Fruit fly (Drosophila melanogaster) whole organism, embryonic: ENCODE results near the gene CG44261.

Experiments used
- Atf3 ChIP-seq: fragments of 200-800 bp; sonication (Bioruptor generic); optimal IDR thresholded peaks from 3 replicates; lab custom pipeline; 2016; ENCODE audit warnings: missing biosample characterization, missing genetic modification characterization
- CG10147 ChIP-seq: fragments of 200-800 bp; sonication (Bioruptor generic); optimal IDR thresholded peaks from 2 replicates; lab custom pipeline; 2019; ENCODE audit warnings: missing biosample characterization, mild to moderate bottlenecking, missing genetic modification characterization, moderate library complexity
- CG11456 ChIP-seq: fragments of 200-800 bp; sonication (Bioruptor generic); IDR thresholded peaks from 3 replicates; pipeline ENCODE4 v1.3.6; 2022; ENCODE audit warnings: missing biosample characterization, missing genetic modification characterization
- CG11695 ChIP-seq: fragments of 200-800 bp; sonication (Bioruptor generic); IDR thresholded peaks from 3 replicates; pipeline ENCODE4 v1.3.6; 2022; ENCODE audit warnings: missing biosample characterization, missing genetic modification characterization
- CG12219 ChIP-seq: fragments of 200-800 bp; sonication (Bioruptor generic); optimal IDR thresholded peaks from 3 replicates; lab custom pipeline; 2018; ENCODE audit warnings: missing biosample characterization, mild to moderate bottlenecking, missing genetic modification characterization
- CG14014 ChIP-seq: fragments of 200-800 bp; sonication (Bioruptor generic); IDR thresholded peaks from 2 replicates; pipeline ENCODE4 v1.3.6; 2022; ENCODE audit warnings: missing biosample characterization, missing genetic modification characterization
- CG15073 ChIP-seq: fragments of 200-800 bp; sonication (Bioruptor generic); optimal IDR thresholded peaks from 2 replicates; lab custom pipeline; 2016; ENCODE audit warnings: missing biosample characterization, missing genetic modification characterization
- CG15479 ChIP-seq: fragments of 200-800 bp; sonication (Bioruptor generic); optimal IDR thresholded peaks from 3 replicates; lab custom pipeline; 2019; ENCODE audit warnings: missing biosample characterization, mild to moderate bottlenecking, missing genetic modification characterization, moderate library complexity
- CG15696 ChIP-seq: fragments of 200-800 bp; sonication (Bioruptor generic); optimal IDR thresholded peaks from 2 replicates; lab custom pipeline; 2019; ENCODE audit warnings: missing biosample characterization, mild to moderate bottlenecking, missing genetic modification characterization, moderate library complexity
- CG16815 ChIP-seq: fragments of 200-800 bp; sonication (Bioruptor generic); optimal IDR thresholded peaks from 3 replicates; lab custom pipeline; 2017; ENCODE audit warnings: missing biosample characterization, mild to moderate bottlenecking, missing genetic modification characterization
- CG18764 ChIP-seq: fragments of 200-800 bp; sonication (Bioruptor generic); optimal IDR thresholded peaks from 3 replicates; lab custom pipeline; 2016; ENCODE audit warnings: missing biosample characterization, missing genetic modification characterization
- CG33557 ChIP-seq: fragments of 200-800 bp; sonication (Bioruptor generic); optimal IDR thresholded peaks from 2 replicates; lab custom pipeline; 2019; ENCODE audit warnings: missing biosample characterization, mild to moderate bottlenecking, missing genetic modification characterization, moderate library complexity
- CG3995 ChIP-seq: fragments of 200-800 bp; sonication (Bioruptor generic); optimal IDR thresholded peaks from 3 replicates; lab custom pipeline; 2016; ENCODE audit warnings: missing biosample characterization, missing genetic modification characterization
- CG43689 ChIP-seq: fragments of 200-800 bp; sonication (Bioruptor generic); IDR thresholded peaks from 2 replicates; pipeline ENCODE4 v1.3.6; 2022; ENCODE audit warnings: missing biosample characterization, missing genetic modification characterization
- CG4730 ChIP-seq: fragments of 200-800 bp; sonication (Bioruptor generic); IDR thresholded peaks from 2 replicates; pipeline ENCODE4 v1.3.6; 2022; ENCODE audit warnings: missing biosample characterization, missing genetic modification characterization
- CG7271 ChIP-seq: fragments of 200-800 bp; sonication (Bioruptor generic); optimal IDR thresholded peaks from 2 replicates; lab custom pipeline; 2018; ENCODE audit warnings: missing biosample characterization, mild to moderate bottlenecking, missing genetic modification characterization, moderate library complexity
- D ChIP-seq, 2 experiments: fragments of 200-800 bp in 1 of 2; fragments of >200 bp in 1 of 2; sonication (Bioruptor generic) in 1 of 2; optimal IDR thresholded peaks; 2 replicates in 1 of 2; 3 replicates in 1 of 2; lab custom pipeline; 2017; ENCODE audit warnings: mild to moderate bottlenecking in 1 of 2, missing biosample characterization in 1 of 2, missing genetic modification characterization in 1 of 2, missing genetic modification reagents in 1 of 2
- Fer1 ChIP-seq: fragments of 200-800 bp; sonication (Bioruptor generic); optimal IDR thresholded peaks from 2 replicates; lab custom pipeline; 2017; ENCODE audit warnings: missing biosample characterization, mild to moderate bottlenecking, missing genetic modification characterization
- H15 ChIP-seq: fragments of 200-800 bp; sonication (Bioruptor generic); IDR thresholded peaks from 3 replicates; pipeline ENCODE4 v1.3.6; 2022; ENCODE audit warnings: missing biosample characterization, missing genetic modification characterization
- Lim3 ChIP-seq: fragments of 200-800 bp; sonication (Bioruptor generic); IDR thresholded peaks from 2 replicates; pipeline ENCODE4 v1.3.6; 2022; ENCODE audit warnings: missing biosample characterization, missing genetic modification characterization
- NC2β ChIP-seq: fragments of 200-800 bp; sonication (Bioruptor generic); optimal IDR thresholded peaks from 2 replicates; lab custom pipeline; 2016; ENCODE audit warnings: missing biosample characterization, missing genetic modification characterization
- Opbp ChIP-seq: fragments of 200-800 bp; sonication (Bioruptor generic); IDR thresholded peaks from 3 replicates; pipeline ENCODE4 v1.3.6; 2022; ENCODE audit warnings: missing biosample characterization, missing genetic modification characterization; ENCODE audit not compliant: partially characterized antibody
- Pdp1 ChIP-seq, 2 experiments: fragments of 200-800 bp; sonication (Bioruptor generic); optimal IDR thresholded peaks; 3 replicates each; lab custom pipeline; 2016; ENCODE audit warnings: missing biosample characterization in 2 of 2, missing genetic modification characterization in 2 of 2, mild to moderate bottlenecking in 1 of 2, moderate library complexity in 1 of 2
- Ptx1 ChIP-seq: fragments of 200-800 bp; sonication (Bioruptor generic); IDR thresholded peaks from 2 replicates; pipeline ENCODE4 v1.3.6; 2022; ENCODE audit warnings: missing biosample characterization, missing genetic modification characterization
- YL-1 ChIP-seq: fragments of 200-800 bp; sonication (Bioruptor generic); optimal IDR thresholded peaks from 3 replicates; lab custom pipeline; 2017; ENCODE audit warnings: missing biosample characterization, mild to moderate bottlenecking, missing genetic modification characterization
- bsh ChIP-seq, 2 experiments: fragments of 200-800 bp; sonication (Bioruptor generic); optimal IDR thresholded peaks; 2 replicates each; lab custom pipeline; 2017 to 2018; ENCODE audit warnings: mild to moderate bottlenecking in 2 of 2, missing biosample characterization in 2 of 2, missing genetic modification characterization in 2 of 2, moderate library complexity in 1 of 2
- cad ChIP-seq: fragments of >200 bp; optimal IDR thresholded peaks from 2 replicates; lab custom pipeline; 2017; ENCODE audit warnings: missing biosample characterization, missing genetic modification characterization
- chn ChIP-seq: fragments of 200-800 bp; sonication (Bioruptor generic); optimal IDR thresholded peaks from 2 replicates; lab custom pipeline; 2016; ENCODE audit warnings: missing biosample characterization, missing genetic modification characterization
- cwo ChIP-seq: fragments of 200-800 bp; sonication (Bioruptor generic); optimal IDR thresholded peaks from 3 replicates; lab custom pipeline; 2017; ENCODE audit warnings: missing biosample characterization, missing genetic modification characterization, mild to moderate bottlenecking, moderate library complexity, missing genetic modification reagents
- danr ChIP-seq: fragments of 200-800 bp; sonication (Bioruptor generic); IDR thresholded peaks from 2 replicates; pipeline ENCODE4 v1.3.6; 2022; ENCODE audit warnings: missing biosample characterization, missing genetic modification characterization
- ems ChIP-seq: fragments of 200-800 bp; sonication (Bioruptor generic); optimal IDR thresholded peaks from 3 replicates; lab custom pipeline; 2016; ENCODE audit warnings: missing biosample characterization, missing genetic modification characterization
- exex ChIP-seq: fragments of 200-800 bp; sonication (Bioruptor generic); optimal IDR thresholded peaks from 4 replicates; lab custom pipeline; 2018; ENCODE audit warnings: missing biosample characterization, mild to moderate bottlenecking, missing genetic modification characterization, moderate library complexity
- fru ChIP-seq: fragments of >200 bp; optimal IDR thresholded peaks from 2 replicates; lab custom pipeline; 2017
- grn ChIP-seq: fragments of 200-800 bp; sonication (Bioruptor generic); optimal IDR thresholded peaks from 3 replicates; lab custom pipeline; 2017; ENCODE audit warnings: missing biosample characterization, missing genetic modification characterization
- hb ChIP-seq: fragments of 200-800 bp; sonication (Bioruptor generic); IDR thresholded peaks from 3 replicates; pipeline ENCODE4 v1.3.6; 2022; ENCODE audit warnings: missing biosample characterization, missing genetic modification characterization; ENCODE audit not compliant: partially characterized antibody
- inv ChIP-seq: fragments of 200-800 bp; sonication (Bioruptor generic); IDR thresholded peaks from 2 replicates; pipeline ENCODE4 v1.3.6; 2022; ENCODE audit warnings: missing biosample characterization, missing genetic modification characterization; ENCODE audit not compliant: partially characterized antibody
- jigr1 ChIP-seq: fragments of 200-800 bp; sonication (Bioruptor generic); IDR thresholded peaks from 3 replicates; pipeline ENCODE4 v1.3.6; 2022; ENCODE audit warnings: missing biosample characterization, missing genetic modification characterization
- lab ChIP-seq: fragments of 200-800 bp; sonication (Bioruptor generic); optimal IDR thresholded peaks from 3 replicates; lab custom pipeline; 2017; ENCODE audit warnings: missing biosample characterization, missing genetic modification characterization, mild to moderate bottlenecking, moderate library complexity, missing genetic modification reagents
- lov ChIP-seq, 2 experiments: fragments of 200-800 bp in 1 of 2; fragments of >200 bp in 1 of 2; sonication (Bioruptor generic) in 1 of 2; IDR thresholded peaks in 1 of 2; optimal IDR thresholded peaks in 1 of 2; 2 replicates in 1 of 2; 3 replicates in 1 of 2; pipeline versions ENCODE4 v1.3.6 to Lab custom; 2017 to 2022; ENCODE audit warnings: missing biosample characterization in 1 of 2, missing genetic modification characterization in 1 of 2
- nerfin-1 ChIP-seq: fragments of 200-800 bp; sonication (Bioruptor generic); optimal IDR thresholded peaks from 3 replicates; lab custom pipeline; 2019; ENCODE audit warnings: missing biosample characterization, mild to moderate bottlenecking, missing genetic modification characterization, moderate library complexity
- otp ChIP-seq: fragments of 200-800 bp; sonication (Bioruptor generic); IDR thresholded peaks from 3 replicates; pipeline ENCODE4, ENCODE4 v1.3.6; 2022; ENCODE audit warnings: missing biosample characterization, missing genetic modification characterization
- pfk ChIP-seq: fragments of 200-800 bp; sonication (Bioruptor generic); optimal IDR thresholded peaks from 2 replicates; lab custom pipeline; 2018; ENCODE audit warnings: missing biosample characterization, mild to moderate bottlenecking, missing genetic modification characterization, moderate library complexity
- psq ChIP-seq: fragments of 200-800 bp; sonication (Bioruptor generic); optimal IDR thresholded peaks from 2 replicates; lab custom pipeline; 2017; ENCODE audit warnings: missing biosample characterization, missing genetic modification characterization
- pzg ChIP-seq: fragments of 200-800 bp; sonication (Bioruptor generic); optimal IDR thresholded peaks from 3 replicates; lab custom pipeline; 2018; ENCODE audit warnings: missing biosample characterization, mild to moderate bottlenecking, missing genetic modification characterization, moderate library complexity
- rib ChIP-seq: fragments of 200-800 bp; sonication (Bioruptor generic); IDR thresholded peaks from 2 replicates; pipeline ENCODE4 v1.3.6; 2022; ENCODE audit warnings: missing biosample characterization, missing genetic modification characterization
- sisA ChIP-seq: fragments of 200-800 bp; sonication (Bioruptor generic); IDR thresholded peaks from 2 replicates; pipeline ENCODE4 v1.3.6; 2022; ENCODE audit warnings: missing biosample characterization, missing genetic modification characterization
- tin ChIP-seq: fragments of 200-800 bp; sonication (Bioruptor generic); optimal IDR thresholded peaks from 3 replicates; lab custom pipeline; 2016; ENCODE audit warnings: missing biosample characterization, missing genetic modification characterization
- tll ChIP-seq, 2 experiments: fragments of 200-800 bp in 1 of 2; fragments of >200 bp in 1 of 2; sonication (Bioruptor generic) in 1 of 2; optimal IDR thresholded peaks; 2 replicates each; lab custom pipeline; 2017 to 2019; ENCODE audit warnings: missing biosample characterization in 2 of 2, missing genetic modification characterization in 2 of 2, mild to moderate bottlenecking in 1 of 2, moderate library complexity in 1 of 2
- zen ChIP-seq: fragments of 200-800 bp; sonication (Bioruptor generic); optimal IDR thresholded peaks from 3 replicates; lab custom pipeline; 2018; ENCODE audit warnings: missing biosample characterization, mild to moderate bottlenecking, missing genetic modification characterization, moderate library complexity

The CG44261 gene

DNA sequence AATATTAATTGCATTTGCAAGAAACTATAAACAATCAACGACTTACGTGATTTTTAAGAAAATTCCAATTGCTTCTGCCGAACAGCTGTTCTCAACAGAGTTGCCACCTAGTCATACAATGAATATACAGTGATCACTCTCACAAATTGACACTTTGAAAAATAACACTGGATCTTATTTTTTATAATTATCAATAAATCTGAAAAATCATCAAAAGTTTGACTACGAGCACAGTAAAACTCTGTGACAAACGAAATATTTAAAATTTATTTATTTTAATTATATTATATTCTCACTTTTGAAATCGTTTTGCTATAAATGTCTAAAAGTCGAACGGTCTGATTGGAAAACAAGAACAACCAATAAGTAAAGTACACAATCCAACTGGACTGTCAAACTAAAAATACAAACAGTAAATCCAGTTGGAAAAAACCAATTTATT, 8.0 kb downstream of the CG44261 start, which contains the start of gene CG34117 (continued):
- TF ChIP-seq CG3995 (GFP tag; lab: Kevin White, UChicago) (peak; percentile 60), Lim3 (GFP tag; lab: Robert Waterston, UW) (no peak), pzg (GFP tag; lab: Kevin White, UChicago) (peak; percentile 50), nerfin-1 (tag; lab: Kevin White, UChicago) (peak; percentile 77), CG4730 (GFP tag; lab: Robert Waterston, UW) (peak; percentile 71; the same call in 1 of the 2 replicates), D (optimal IDR thresholded peaks at IDR 0.05; lab: Kevin White, UChicago) (no peak), D (GFP tag; optimal IDR thresholded peaks at IDR 0.05; lab: Kevin White, UChicago) (peak; percentile 55), chn (GFP tag; lab: Kevin White, UChicago) (peak; percentile 38), Fer1 (GFP tag; lab: Kevin White, UChicago) (peak; percentile 84), CG33557 (GFP tag; lab: Kevin White, UChicago) (peak; percentile 61), H15 (peak; percentile 56; the same call in 2 of the 3 replicates), hb (no peak)

DNA sequence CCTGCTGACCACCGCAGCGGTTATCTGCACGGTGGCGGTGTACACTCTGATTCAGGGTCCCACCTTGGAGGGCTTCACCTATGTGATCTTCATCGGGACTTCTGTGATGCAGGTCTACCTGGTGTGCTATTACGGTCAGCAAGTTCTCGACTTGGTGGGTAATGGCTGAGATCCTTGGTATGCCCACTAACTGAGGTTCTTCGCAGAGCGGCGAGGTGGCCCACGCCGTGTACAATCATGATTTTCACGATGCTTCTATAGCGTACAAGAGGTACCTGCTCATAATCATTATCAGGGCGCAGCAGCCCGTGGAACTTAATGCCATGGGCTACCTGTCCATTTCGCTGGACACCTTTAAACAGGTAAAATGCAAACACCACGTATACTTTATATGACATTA, 8.9 kb downstream of the CG44261 start:
- TF ChIP-seq Atf3 (GFP tag; lab: Kevin White, UChicago) (no peak), psq (GFP tag; lab: Kevin White, UChicago) (no peak), CG16815 (no peak), grn (GFP tag; lab: Kevin White, UChicago) (no peak), NC2β (no peak), hb (no peak), tll (GFP tag; optimal IDR thresholded peaks at IDR 0.05; lab: Kevin White, UChicago) (peak in 1 of 2 experiments; percentile 67), lov (optimal IDR thresholded peaks at IDR 0.05; lab: Kevin White, UChicago) (no peak), lov (GFP tag; IDR thresholded peaks at IDR 0.05; lab: Robert Waterston, UW) (no peak), CG18764 (GFP tag; lab: Kevin White, UChicago) (no peak), CG43689 (GFP tag; lab: Robert Waterston, UW) (no peak), bsh (GFP tag; optimal IDR thresholded peaks at IDR 0.05; lab: Kevin White, UChicago) (no peak), danr (GFP tag; lab: Robert Waterston, UW) (no peak), cad (GFP tag; lab: Kevin White, UChicago) (peak; percentile 43), CG11456 (GFP tag; lab: Robert Waterston, UW) (no peak), Ptx1 (GFP tag; lab: Robert Waterston, UW) (no peak), Pdp1 (GFP tag; optimal IDR thresholded peaks at IDR 0.05; lab: Kevin White, UChicago) (no peak), fru (lab: Kevin White, UChicago) (no peak), CG15479 (GFP tag; lab: Kevin White, UChicago) (peak; percentile 5), zen (peak; percentile 58), CG10147 (no peak), Opbp (no peak), jigr1 (GFP tag; lab: Robert Waterston, UW) (no peak)

dm6 chr3R:9397890-9398289, 10.1 kb downstream of the CG44261 start, which contains the start of gene Or85f:
Or85f (plus strand) TSS chr3R:9398190.
- TF ChIP-seq ems (GFP tag; lab: Kevin White, UChicago) (no peak), pfk (GFP tag; lab: Kevin White, UChicago) (no peak), lab (GFP tag; lab: Kevin White, UChicago) (no peak), otp (GFP tag; lab: Robert Waterston, UW) (no peak), CG15073 (GFP tag; lab: Kevin White, UChicago) (no peak), sisA (GFP tag; lab: Robert Waterston, UW) (no peak), CG12219 (GFP tag; lab: Kevin White, UChicago) (no peak), rib (GFP tag; lab: Robert Waterston, UW) (no peak), YL-1 (no peak), exex (no peak), inv (GFP tag; lab: Robert Waterston, UW) (no peak), CG7271 (tag; lab: Kevin White, UChicago) (no peak), CG11695 (GFP tag; lab: Robert Waterston, UW) (no peak), cwo (GFP tag; lab: Kevin White, UChicago) (no peak), CG15696 (tag; lab: Kevin White, UChicago) (no peak), CG14014 (no peak), tin (GFP tag; lab: Kevin White, UChicago) (no peak)
